Worm (Caenorhabditis elegans): ENCODE results near the gene F28B1.2.

The F28B1.2 gene

ce11 chrV:17044500-17044899 lies at the start of gene F28B1.2:
Gene F28B1.2, plus strand, starts transcription at chrV:17044800.
- TF ChIP-seq ztf-29 (GFP tag; IDR thresholded peaks at IDR 0.05) = no peak
- no peak for TF ChIP-seq klf-2 (GFP tag; conservative IDR thresholded peaks at IDR 0.05)
- TF ChIP-seq ref-1 (GFP tag; conservative IDR thresholded peaks at IDR 0.05) = no peak
- TF ChIP-seq T22C8.4 (GFP tag; IDR thresholded peaks at IDR 0.05) = no peak

ce11 chrV:17000204-17000603 lies 44.4 kb upstream of the F28B1.2 start, which contains the start of gene str-217:
Gene str-217, minus strand, starts transcription at chrV:17000304.
- no peak for TF ChIP-seq ztf-23 (GFP tag; IDR thresholded peaks at IDR 0.05)
- no peak for TF ChIP-seq cog-1 (tag; optimal IDR thresholded peaks at IDR 0.05)
- no peak for TF ChIP-seq ztf-29 (GFP tag; IDR thresholded peaks at IDR 0.05)
- no peak for TF ChIP-seq flt-1 (GFP tag; IDR thresholded peaks at IDR 0.05)
- no peak for TF ChIP-seq tab-1 (GFP tag; IDR thresholded peaks at IDR 0.05)
- no peak for TF ChIP-seq med-1 (GFP tag; optimal IDR thresholded peaks at IDR 0.05; ENCODE audit: insufficient read depth)
- TF ChIP-seq ref-1 (GFP tag; conservative IDR thresholded peaks at IDR 0.05) = no peak
- no peak for TF ChIP-seq T22C8.4 (GFP tag; IDR thresholded peaks at IDR 0.05)
- TF ChIP-seq klf-2 (GFP tag; conservative IDR thresholded peaks at IDR 0.05) = no peak

ce11 chrV:17000635-17001034 lies 44.0 kb upstream of the F28B1.2 start:
- TF ChIP-seq T22C8.4 (GFP tag; IDR thresholded peaks at IDR 0.05) = no peak
- no peak for TF ChIP-seq ztf-29 (GFP tag; IDR thresholded peaks at IDR 0.05)
- TF ChIP-seq klf-2 (GFP tag; conservative IDR thresholded peaks at IDR 0.05) = no peak
- TF ChIP-seq ztf-23 (GFP tag; IDR thresholded peaks at IDR 0.05) = no peak
- no peak for TF ChIP-seq tab-1 (GFP tag; IDR thresholded peaks at IDR 0.05)
- TF ChIP-seq cog-1 (tag; optimal IDR thresholded peaks at IDR 0.05) = no peak
- no peak for TF ChIP-seq med-1 (GFP tag; optimal IDR thresholded peaks at IDR 0.05; ENCODE audit: insufficient read depth)
- no peak for TF ChIP-seq flt-1 (GFP tag; IDR thresholded peaks at IDR 0.05)
- no peak for TF ChIP-seq ref-1 (GFP tag; conservative IDR thresholded peaks at IDR 0.05)

ce11 chrV:17001167-17001566 lies 43.4 kb upstream of the F28B1.2 start, which contains the start of gene sri-9:
Gene sri-9, plus strand, starts transcription at chrV:17001467.
- TF ChIP-seq med-1 (GFP tag; optimal IDR thresholded peaks at IDR 0.05; ENCODE audit: insufficient read depth) = no peak
- TF ChIP-seq ref-1 (GFP tag; conservative IDR thresholded peaks at IDR 0.05) = no peak
- TF ChIP-seq klf-2 (GFP tag; conservative IDR thresholded peaks at IDR 0.05) = no peak
- no peak for TF ChIP-seq cog-1 (tag; optimal IDR thresholded peaks at IDR 0.05)
- TF ChIP-seq ztf-23 (GFP tag; IDR thresholded peaks at IDR 0.05) = no peak
- no peak for TF ChIP-seq flt-1 (GFP tag; IDR thresholded peaks at IDR 0.05)
- no peak for TF ChIP-seq tab-1 (GFP tag; IDR thresholded peaks at IDR 0.05)
- TF ChIP-seq ztf-29 (GFP tag; IDR thresholded peaks at IDR 0.05) = no peak
- TF ChIP-seq T22C8.4 (GFP tag; IDR thresholded peaks at IDR 0.05) = no peak

- no peak for TF ChIP-seq ztf-23 (GFP tag; IDR thresholded peaks at IDR 0.05)
- TF ChIP-seq cog-1 (tag; optimal IDR thresholded peaks at IDR 0.05) = no peak
- no peak for TF ChIP-seq klf-2 (GFP tag; conservative IDR thresholded peaks at IDR 0.05)
- no peak for TF ChIP-seq ztf-29 (GFP tag; IDR thresholded peaks at IDR 0.05)
- no peak for TF ChIP-seq tab-1 (GFP tag; IDR thresholded peaks at IDR 0.05)
- TF ChIP-seq flt-1 (GFP tag; IDR thresholded peaks at IDR 0.05) = no peak
- TF ChIP-seq ref-1 (GFP tag; conservative IDR thresholded peaks at IDR 0.05) = no peak
Measured at ce11 chrV:17005189-17005588, 39.4 kb upstream of the F28B1.2 start, which contains the start of gene srh-131. Gene srh-131, plus strand, starts transcription at chrV:17005489.

- TF ChIP-seq cog-1 (tag; optimal IDR thresholded peaks at IDR 0.05) (no peak), ztf-23 (GFP tag; IDR thresholded peaks at IDR 0.05) (no peak), flt-1 (GFP tag; IDR thresholded peaks at IDR 0.05) (no peak), klf-2 (GFP tag; conservative IDR thresholded peaks at IDR 0.05) (no peak), med-1 (GFP tag; optimal IDR thresholded peaks at IDR 0.05; ENCODE audit: insufficient read depth) (no peak), ref-1 (GFP tag; conservative IDR thresholded peaks at IDR 0.05) (no peak), ztf-29 (GFP tag; IDR thresholded peaks at IDR 0.05) (no peak), T22C8.4 (GFP tag; IDR thresholded peaks at IDR 0.05) (no peak), tab-1 (GFP tag; IDR thresholded peaks at IDR 0.05) (no peak)
Measured at ce11 chrV:17008302-17008701, 36.3 kb upstream of the F28B1.2 start, which contains the start of gene sri-69. Gene sri-69, minus strand, starts transcription at chrV:17008402.

ce11 chrV:17009342-17010064 lies 35.1 kb upstream of the F28B1.2 start, which contains the start of the genes clc-12 and clec-240:
Gene clc-12, minus strand, starts transcription at chrV:17009388.
Gene clec-240, plus strand, starts transcription at chrV:17010014.
- TF ChIP-seq ref-1 (GFP tag; conservative IDR thresholded peaks at IDR 0.05) = no peak
- TF ChIP-seq cog-1 (tag; optimal IDR thresholded peaks at IDR 0.05) = no peak
- no peak for TF ChIP-seq flt-1 (GFP tag; IDR thresholded peaks at IDR 0.05)
- no peak for TF ChIP-seq ztf-23 (GFP tag; IDR thresholded peaks at IDR 0.05)
- no peak for TF ChIP-seq T22C8.4 (GFP tag; IDR thresholded peaks at IDR 0.05)
- no peak for TF ChIP-seq tab-1 (GFP tag; IDR thresholded peaks at IDR 0.05)
- TF ChIP-seq ztf-29 (GFP tag; IDR thresholded peaks at IDR 0.05) = no peak
- no peak for TF ChIP-seq klf-2 (GFP tag; conservative IDR thresholded peaks at IDR 0.05)
- no peak for TF ChIP-seq med-1 (GFP tag; optimal IDR thresholded peaks at IDR 0.05; ENCODE audit: insufficient read depth)

- TF ChIP-seq tab-1 (GFP tag; IDR thresholded peaks at IDR 0.05) = no peak
- TF ChIP-seq ref-1 (GFP tag; conservative IDR thresholded peaks at IDR 0.05) = no peak
- TF ChIP-seq flt-1 (GFP tag; IDR thresholded peaks at IDR 0.05) = no peak
- TF ChIP-seq cog-1 (tag; optimal IDR thresholded peaks at IDR 0.05) = no peak
- no peak for TF ChIP-seq ztf-23 (GFP tag; IDR thresholded peaks at IDR 0.05)
- no peak for TF ChIP-seq T22C8.4 (GFP tag; IDR thresholded peaks at IDR 0.05)
- no peak for TF ChIP-seq ztf-29 (GFP tag; IDR thresholded peaks at IDR 0.05)
Measured at ce11 chrV:17013232-17013631, 31.4 kb upstream of the F28B1.2 start, which contains the start of gene clec-241. Gene clec-241, minus strand, starts transcription at chrV:17013332.

- TF ChIP-seq tab-1 (GFP tag; IDR thresholded peaks at IDR 0.05) (no peak), med-1 (GFP tag; optimal IDR thresholded peaks at IDR 0.05; ENCODE audit: insufficient read depth) (no peak), ztf-23 (GFP tag; IDR thresholded peaks at IDR 0.05) (no peak), flt-1 (GFP tag; IDR thresholded peaks at IDR 0.05) (no peak), klf-2 (GFP tag; conservative IDR thresholded peaks at IDR 0.05) (no peak), T22C8.4 (GFP tag; IDR thresholded peaks at IDR 0.05) (no peak), ztf-29 (GFP tag; IDR thresholded peaks at IDR 0.05) (no peak), ref-1 (GFP tag; conservative IDR thresholded peaks at IDR 0.05) (no peak), cog-1 (tag; optimal IDR thresholded peaks at IDR 0.05) (no peak)
Measured at ce11 chrV:17014050-17014449, 30.6 kb upstream of the F28B1.2 start, which contains the start of gene clc-13. Gene clc-13, plus strand, starts transcription at chrV:17014408.
